Fruit fly (Drosophila melanogaster): ENCODE measurements around the gene JMJD5.

- TF ChIP-seq Crg-1 (GFP tag; optimal IDR thresholded peaks at IDR 0.05) (no peak), ovo (GFP tag; optimal IDR thresholded peaks at IDR 0.05) (no peak), kay (GFP tag; ENCODE audit: borderline replicate concordance) (no peak)
These were observed 27.8 kb downstream of the JMJD5 start for dm6 chr3L:813229-813837.

Measured in whole organism, adult.